Worm (Caenorhabditis elegans) whole organism, L3 larva: ENCODE measurements around the gene F13H10.3.

Experiments used
- aly-2 ChIP-seq: fragments of 150-350 bp; optimal IDR thresholded peaks from 2 replicates; lab custom pipeline; 2014; ENCODE audit warnings: missing biosample characterization, missing genetic modification characterization
- ceh-82 ChIP-seq: fragments of 150-350 bp; optimal IDR thresholded peaks from 2 replicates; lab custom pipeline; 2014; ENCODE audit warnings: missing biosample characterization, missing genetic modification characterization
- hmg-11 ChIP-seq: sonication (generic microtip); optimal IDR thresholded peaks from 2 replicates; lab custom pipeline; 2016; ENCODE audit warnings: missing genetic modification characterization, missing compliant biosample characterization
- nfya-1 ChIP-seq: sonication (generic microtip); optimal IDR thresholded peaks from 2 replicates; lab custom pipeline; 2017; ENCODE audit warnings: missing genetic modification characterization, mild to moderate bottlenecking, missing compliant biosample characterization, antibody characterized with exemption, moderate library complexity; ENCODE audit not compliant: insufficient read depth
- pqm-1 ChIP-seq: fragments of 150-350 bp; optimal IDR thresholded peaks from 2 replicates; lab custom pipeline; 2017; ENCODE audit warnings: missing biosample characterization, missing genetic modification characterization, inconsistent platforms
- snpc-4 ChIP-seq: fragments of 150-350 bp; optimal IDR thresholded peaks from 2 replicates; lab custom pipeline; 2014; ENCODE audit warnings: missing biosample characterization, missing genetic modification characterization
- unc-39 ChIP-seq: sonication (generic microtip); optimal IDR thresholded peaks from 4 replicates; lab custom pipeline; 2017; ENCODE audit warnings: missing biosample characterization, missing genetic modification characterization
- unc-62 ChIP-seq: fragments of 150-350 bp; sonication (generic microtip); optimal IDR thresholded peaks from 4 replicates; lab custom pipeline; 2014; ENCODE audit warnings: missing biosample characterization, missing genetic modification reagents, missing genetic modification characterization

ce11 chrIV:11009928-11010327 is 5.8 kb downstream of the F13H10.3 start:
- TF ChIP-seq hmg-11 (tag; lab: Kevin White, UChicago): no peak
- TF ChIP-seq unc-39: no peak
- no peak for TF ChIP-seq snpc-4 (tag; lab: Kevin White, UChicago)
- no peak for TF ChIP-seq ceh-82
- TF ChIP-seq unc-62: no peak
- TF ChIP-seq aly-2 (tag; lab: Kevin White, UChicago): no peak
- no peak for TF ChIP-seq pqm-1
- no peak for TF ChIP-seq nfya-1 (tag; lab: Kevin White, UChicago)
